ENCODE assay signal across 3 worm cellular contexts in genomic region chrIV:1012447-1012846, ce11.
A peak's percentile ranks its signal among the peaks of the same experiment; 100 is the strongest.
TF ChIP-seq lines count a peak whose summit lies in the region.

Gene rbm-39 (plus strand): TSS chrIV:1012624.

TF ChIP-seq in whole organism, L2 larva, 48 proteins besides CTCF, POLR2A, EP300 and RAD21 (continued from another document):
- no peak for TF ChIP-seq elt-3 (tag; optimal IDR thresholded peaks at IDR 0.05; lab: Kevin White, UChicago)
- peak; percentile 92 for TF ChIP-seq unc-55 (GFP tag; optimal IDR thresholded peaks at IDR 0.05; lab: Kevin White, UChicago)
- TF ChIP-seq nhr-11 (tag; optimal IDR thresholded peaks at IDR 0.05; lab: Kevin White, UChicago) = no peak
- TF ChIP-seq ama-1 (optimal IDR thresholded peaks at IDR 0.05; lab: Kevin White, UChicago) = peak; percentile 59
- TF ChIP-seq nhr-12 (tag; optimal IDR thresholded peaks at IDR 0.05; lab: Kevin White, UChicago) = no peak
- TF ChIP-seq R02D3.7 (tag; optimal IDR thresholded peaks at IDR 0.05; lab: Kevin White, UChicago) = no peak
- no peak for TF ChIP-seq alr-1 (tag; optimal IDR thresholded peaks at IDR 0.05; lab: Kevin White, UChicago)
- no peak for TF ChIP-seq ztf-1 (GFP tag; conservative IDR thresholded peaks at IDR 0.05; lab: Robert Waterston, UW)
- TF ChIP-seq lsy-2 (tag; optimal IDR thresholded peaks at IDR 0.05; lab: Kevin White, UChicago) = peak; percentile 80 to 90
- peak; percentile 26 for TF ChIP-seq ceh-16 (tag; optimal IDR thresholded peaks at IDR 0.05; lab: Kevin White, UChicago)
- peak; percentile 92 for TF ChIP-seq C34F6.9 (tag; optimal IDR thresholded peaks at IDR 0.05; lab: Kevin White, UChicago)
- no peak for TF ChIP-seq dmd-4 (tag; optimal IDR thresholded peaks at IDR 0.05; lab: Kevin White, UChicago)
- no peak for TF ChIP-seq lin-39 (tag; optimal IDR thresholded peaks at IDR 0.05; lab: Kevin White, UChicago)
- peak; percentile 52 for TF ChIP-seq snpc-4 (tag; optimal IDR thresholded peaks at IDR 0.05; lab: Kevin White, UChicago)
- TF ChIP-seq lin-13 (GFP tag; optimal IDR thresholded peaks at IDR 0.05; lab: Kevin White, UChicago) = peak; percentile 87
- peak; percentile 82 for TF ChIP-seq gmeb-1 (tag; optimal IDR thresholded peaks at IDR 0.05; lab: Kevin White, UChicago)
- TF ChIP-seq ceh-82 (tag; optimal IDR thresholded peaks at IDR 0.05; lab: Kevin White, UChicago) = peak; percentile 4
- peak; percentile 5 for TF ChIP-seq mab-5 (tag; optimal IDR thresholded peaks at IDR 0.05; lab: Kevin White, UChicago)
- peak; percentile 28 for TF ChIP-seq nhr-6 (tag; optimal IDR thresholded peaks at IDR 0.05; lab: Kevin White, UChicago)
- peak; percentile 20 for TF ChIP-seq ZK546.5 (tag; optimal IDR thresholded peaks at IDR 0.05; lab: Kevin White, UChicago)
- TF ChIP-seq nhr-25 (tag; optimal IDR thresholded peaks at IDR 0.05; lab: Kevin White, UChicago) = peak; percentile 68
- TF ChIP-seq Y55F3AM.14 (GFP tag; optimal IDR thresholded peaks at IDR 0.05; lab: Kevin White, UChicago) = no peak
- no peak for TF ChIP-seq peb-1 (tag; optimal IDR thresholded peaks at IDR 0.05; lab: Kevin White, UChicago)
- peak; percentile 82 for TF ChIP-seq lin-11 (tag; optimal IDR thresholded peaks at IDR 0.05; lab: Kevin White, UChicago)
- TF ChIP-seq ztf-4 (tag; optimal IDR thresholded peaks at IDR 0.05; lab: Kevin White, UChicago) = peak; percentile 20

TF ChIP-seq in whole organism, L4 larva, 104 proteins besides CTCF, POLR2A, EP300 and RAD21 (continued from another document):
- peak; percentile 55 for TF ChIP-seq nhr-11 (tag; optimal IDR thresholded peaks at IDR 0.05; lab: Kevin White, UChicago)
- no peak for TF ChIP-seq dmd-8 (GFP tag; IDR thresholded peaks at IDR 0.05; lab: Robert Waterston, UW)
- TF ChIP-seq dpl-1 (GFP tag; optimal IDR thresholded peaks at IDR 0.05; lab: Kevin White, UChicago) = peak; percentile 81
- TF ChIP-seq D1046.2 (GFP tag; IDR thresholded peaks at IDR 0.05; lab: Robert Waterston, UW) = no peak
- peak; percentile 94 for TF ChIP-seq mes-2 (tag; optimal IDR thresholded peaks at IDR 0.05; lab: Kevin White, UChicago; ENCODE audit: poor library complexity, severe bottlenecking)
- no peak for TF ChIP-seq F26F4.8 (GFP tag; conservative IDR thresholded peaks at IDR 0.05; lab: Robert Waterston, UW)
- no peak for TF ChIP-seq jun-1 (tag; optimal IDR thresholded peaks at IDR 0.05; lab: Kevin White, UChicago)
- peak; percentile 85 for TF ChIP-seq lin-38 (GFP tag; IDR thresholded peaks at IDR 0.05; lab: Robert Waterston, UW)
- TF ChIP-seq lin-13 (GFP tag; optimal IDR thresholded peaks at IDR 0.05; lab: Kevin White, UChicago) = peak; percentile 81
- peak; percentile 42 for TF ChIP-seq dmd-6 (GFP tag; IDR thresholded peaks at IDR 0.05; lab: Robert Waterston, UW)
- TF ChIP-seq Y75B8A.6 (GFP tag; IDR thresholded peaks at IDR 0.05; lab: Robert Waterston, UW) = no peak
- TF ChIP-seq F10B5.3 (tag; optimal IDR thresholded peaks at IDR 0.05; lab: Kevin White, UChicago) = peak; percentile 4
- peak; percentile 76; the same call in 1 of the 2 replicates for TF ChIP-seq zfp-3 (GFP tag; conservative IDR thresholded peaks at IDR 0.05; lab: Robert Waterston, UW)
- peak; percentile 37 for TF ChIP-seq dve-1 (tag; optimal IDR thresholded peaks at IDR 0.05; lab: Kevin White, UChicago; ENCODE audit: insufficient read depth)
- TF ChIP-seq unc-130 (GFP tag; optimal IDR thresholded peaks at IDR 0.05; lab: Kevin White, UChicago) = peak; percentile 76
- peak in 1 of 2 experiments; percentile 32 for TF ChIP-seq unc-62 (GFP tag; optimal IDR thresholded peaks at IDR 0.05 in 1 of 2; lab: Kevin White, UChicago)
- no peak for TF ChIP-seq unc-62 (tag; optimal IDR thresholded peaks at IDR 0.05; lab: Kevin White, UChicago)
- TF ChIP-seq daf-16 (GFP tag; optimal IDR thresholded peaks at IDR 0.05; lab: Kevin White, UChicago) = peak; percentile 21 to 53
- TF ChIP-seq daf-16 (tag; optimal IDR thresholded peaks at IDR 0.05; lab: Kevin White, UChicago) = peak; percentile 55
- TF ChIP-seq ztf-7 (tag; optimal IDR thresholded peaks at IDR 0.05; lab: Kevin White, UChicago) = peak; percentile 58
- no peak for TF ChIP-seq nhr-76 (tag; optimal IDR thresholded peaks at IDR 0.05; lab: Kevin White, UChicago)
- TF ChIP-seq arid-1 (GFP tag; conservative IDR thresholded peaks at IDR 0.05; lab: Robert Waterston, UW) = peak; percentile 79
- peak; percentile 68 for TF ChIP-seq spr-3 (GFP tag; optimal IDR thresholded peaks at IDR 0.05; lab: Kevin White, UChicago)
- TF ChIP-seq daf-19 (GFP tag; conservative IDR thresholded peaks at IDR 0.05; lab: Robert Waterston, UW) = 0 out of 2 replicates have a peak, but pooled peaks have one; percentile 39
- TF ChIP-seq rbr-2 (tag; optimal IDR thresholded peaks at IDR 0.05; lab: Kevin White, UChicago) = peak; percentile 75
- peak; percentile 43 for TF ChIP-seq nhr-25 (tag; optimal IDR thresholded peaks at IDR 0.05; lab: Kevin White, UChicago; ENCODE audit: borderline replicate concordance, insufficient read depth)
- TF ChIP-seq pqm-1 (tag; optimal IDR thresholded peaks at IDR 0.05; lab: Kevin White, UChicago) = no peak
- TF ChIP-seq zag-1 (tag; optimal IDR thresholded peaks at IDR 0.05; lab: Kevin White, UChicago) = no peak
- peak; percentile 90 for TF ChIP-seq hlh-30 (tag; optimal IDR thresholded peaks at IDR 0.05; lab: Kevin White, UChicago; ENCODE audit: insufficient read depth)
- TF ChIP-seq mep-1 (tag; optimal IDR thresholded peaks at IDR 0.05; lab: Kevin White, UChicago) = peak; percentile 90
- TF ChIP-seq set-16 (GFP tag; IDR thresholded peaks at IDR 0.05; lab: Robert Waterston, UW) = no peak
- TF ChIP-seq nhr-28 (tag; optimal IDR thresholded peaks at IDR 0.05; lab: Kevin White, UChicago) = peak; percentile 36
- TF ChIP-seq aly-2 (tag; optimal IDR thresholded peaks at IDR 0.05; lab: Kevin White, UChicago) = no peak
- peak; percentile 4 for TF ChIP-seq F49E8.2 (tag; optimal IDR thresholded peaks at IDR 0.05; lab: Kevin White, UChicago; ENCODE audit: borderline replicate concordance)
- TF ChIP-seq ctbp-1 (GFP tag; IDR thresholded peaks at IDR 0.05; lab: Robert Waterston, UW) = no peak
- TF ChIP-seq ZK337.2 (GFP tag; IDR thresholded peaks at IDR 0.05; lab: Robert Waterston, UW) = 0 out of 2 replicates have a peak, but pooled peaks have one; percentile 29
- TF ChIP-seq Y105C5A.15 (GFP tag; IDR thresholded peaks at IDR 0.05; lab: Robert Waterston, UW) = 0 out of 2 replicates have a peak, but pooled peaks have one; percentile 39
- 0 out of 2 replicates have a peak, but pooled peaks have one; percentile 20 for TF ChIP-seq ceh-20 (GFP tag; IDR thresholded peaks at IDR 0.05; lab: Robert Waterston, UW)
- TF ChIP-seq zip-2 (tag; optimal IDR thresholded peaks at IDR 0.05; lab: Kevin White, UChicago) = no peak
TF ChIP-seq in whole organism, L4 larva: peak in this region for 41.

TF ChIP-seq in whole organism, late embryonic, 69 proteins besides CTCF, POLR2A, EP300 and RAD21 (continued from another document):
- TF ChIP-seq unc-86 (tag; optimal IDR thresholded peaks at IDR 0.05; lab: Kevin White, UChicago) (no peak), odd-2 (tag; optimal IDR thresholded peaks at IDR 0.05; lab: Kevin White, UChicago) (no peak), mec-3 (tag; optimal IDR thresholded peaks at IDR 0.05; lab: Kevin White, UChicago; ENCODE audit: borderline replicate concordance) (no peak), nhr-11 (tag; optimal IDR thresholded peaks at IDR 0.05; lab: Kevin White, UChicago) (no peak), hlh-6 (tag; optimal IDR thresholded peaks at IDR 0.05; lab: Kevin White, UChicago) (no peak), dmd-4 (tag; optimal IDR thresholded peaks at IDR 0.05; lab: Kevin White, UChicago; ENCODE audit: borderline replicate concordance) (no peak), ceh-30 (tag; optimal IDR thresholded peaks at IDR 0.05; lab: Kevin White, UChicago) (no peak), F13H6.1 (tag; optimal IDR thresholded peaks at IDR 0.05; lab: Kevin White, UChicago) (no peak), ahr-1 (tag; optimal IDR thresholded peaks at IDR 0.05; lab: Kevin White, UChicago) (no peak), ref-2 (tag; optimal IDR thresholded peaks at IDR 0.05; lab: Kevin White, UChicago) (no peak), elt-2 (tag; optimal IDR thresholded peaks at IDR 0.05; lab: Kevin White, UChicago) (no peak), ceh-2 (tag; optimal IDR thresholded peaks at IDR 0.05; lab: Kevin White, UChicago) (peak; percentile 18), ama-1 (optimal IDR thresholded peaks at IDR 0.05; lab: Kevin White, UChicago) (no peak), C08G9.2 (tag; optimal IDR thresholded peaks at IDR 0.05; lab: Kevin White, UChicago) (no peak), ceh-6 (GFP tag; optimal IDR thresholded peaks at IDR 0.05; lab: Kevin White, UChicago) (no peak), sox-4 (tag; optimal IDR thresholded peaks at IDR 0.05; lab: Kevin White, UChicago) (no peak), hlh-8 (tag; optimal IDR thresholded peaks at IDR 0.05; lab: Kevin White, UChicago) (no peak), ceh-45 (GFP tag; IDR thresholded peaks at IDR 0.05; lab: Robert Waterston, UW) (no peak), ztf-16 (tag; optimal IDR thresholded peaks at IDR 0.05; lab: Kevin White, UChicago) (no peak), pha-4 (tag; optimal IDR thresholded peaks at IDR 0.05; lab: Kevin White, UChicago) (no peak), pha-2 (tag; optimal IDR thresholded peaks at IDR 0.05; lab: Kevin White, UChicago) (peak; percentile 11), dve-1 (tag; optimal IDR thresholded peaks at IDR 0.05; lab: Kevin White, UChicago) (no peak), hlh-30 (tag; optimal IDR thresholded peaks at IDR 0.05; lab: Kevin White, UChicago; ENCODE audit: insufficient read depth) (peak; percentile 83), K09A11.1 (tag; optimal IDR thresholded peaks at IDR 0.05; lab: Kevin White, UChicago; ENCODE audit: insufficient read depth) (no peak), ceh-9 (tag; optimal IDR thresholded peaks at IDR 0.05; lab: Kevin White, UChicago) (no peak), ceh-24 (tag; optimal IDR thresholded peaks at IDR 0.05; lab: Kevin White, UChicago) (no peak), fax-1 (tag; optimal IDR thresholded peaks at IDR 0.05; lab: Kevin White, UChicago) (no peak), lim-6 (tag; optimal IDR thresholded peaks at IDR 0.05; lab: Kevin White, UChicago) (no peak), pat-9 (tag; optimal IDR thresholded peaks at IDR 0.05; lab: Kevin White, UChicago) (no peak), ceh-34 (tag; optimal IDR thresholded peaks at IDR 0.05; lab: Kevin White, UChicago) (peak; percentile 39), unc-42 (tag; optimal IDR thresholded peaks at IDR 0.05; lab: Kevin White, UChicago) (peak; percentile 99), zip-5 (tag; optimal IDR thresholded peaks at IDR 0.05; lab: Kevin White, UChicago) (no peak), sox-2 (GFP tag; IDR thresholded peaks at IDR 0.05; lab: Robert Waterston, UW) (no peak), gmeb-2 (tag; optimal IDR thresholded peaks at IDR 0.05; lab: Kevin White, UChicago) (no peak), npax-4 (tag; optimal IDR thresholded peaks at IDR 0.05; lab: Kevin White, UChicago) (no peak), ttx-3 (tag; optimal IDR thresholded peaks at IDR 0.05; lab: Kevin White, UChicago) (no peak), ceh-22 (tag; optimal IDR thresholded peaks at IDR 0.05; lab: Kevin White, UChicago) (no peak), fkh-10 (GFP tag; optimal IDR thresholded peaks at IDR 0.05; lab: Kevin White, UChicago) (no peak), tbx-7 (tag; optimal IDR thresholded peaks at IDR 0.05; lab: Kevin White, UChicago) (no peak), ceh-14 (tag; optimal IDR thresholded peaks at IDR 0.05; lab: Kevin White, UChicago) (peak; percentile 43), hlh-15 (tag; optimal IDR thresholded peaks at IDR 0.05; lab: Kevin White, UChicago) (no peak), unc-55 (GFP tag; optimal IDR thresholded peaks at IDR 0.05; lab: Kevin White, UChicago) (peak; percentile 49), ceh-31 (tag; optimal IDR thresholded peaks at IDR 0.05; lab: Kevin White, UChicago) (peak; percentile 55)
